Fruit fly (Drosophila melanogaster): ENCODE data around the gene CG18518.

Gene CG18518

DNA sequence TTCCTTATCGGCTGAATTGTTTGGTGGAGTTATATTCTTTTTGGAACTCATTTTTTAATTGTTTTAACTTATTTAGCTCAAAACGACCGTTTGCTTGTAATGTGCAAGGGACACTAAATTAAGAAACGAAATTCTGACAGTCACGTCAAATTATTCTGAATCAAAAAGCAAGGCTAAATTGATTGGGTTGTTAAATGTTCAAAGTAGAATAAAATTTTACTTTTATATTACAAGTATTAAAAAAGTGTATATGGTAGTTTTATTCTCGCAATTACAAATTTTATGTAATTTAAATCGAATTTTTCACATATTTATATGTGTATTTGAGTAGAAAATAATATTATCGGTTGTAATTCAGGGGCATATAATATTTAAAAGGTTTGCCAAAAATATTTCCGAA, at the start of gene CG18518:
TSS of gene CG18518 (minus strand) at position 101 of the 400 bp plus-strand sequence.
- no peak for TF ChIP-seq psq (optimal IDR thresholded peaks at IDR 0.05)
- TF ChIP-seq usp (GFP tag; optimal IDR thresholded peaks at IDR 0.05) = no peak
- no peak for TF ChIP-seq CG8478 (optimal IDR thresholded peaks at IDR 0.05)
- no peak for TF ChIP-seq Dll (optimal IDR thresholded peaks at IDR 0.05)
- TF ChIP-seq EcR (GFP tag; optimal IDR thresholded peaks at IDR 0.05) = no peak
- no peak for TF ChIP-seq pan (optimal IDR thresholded peaks at IDR 0.05)

- TF ChIP-seq CG8478 (optimal IDR thresholded peaks at IDR 0.05) (no peak), psq (optimal IDR thresholded peaks at IDR 0.05) (no peak), EcR (GFP tag; optimal IDR thresholded peaks at IDR 0.05) (no peak), usp (GFP tag; optimal IDR thresholded peaks at IDR 0.05) (no peak), pan (optimal IDR thresholded peaks at IDR 0.05) (no peak), Dll (optimal IDR thresholded peaks at IDR 0.05) (no peak)
Observed at dm6 chr2L:15883090-15883489, 47.6 kb upstream of the CG18518 start, which contains the start of gene CG44475. TSS of gene CG44475 (minus strand) at chr2L:15883190.

- TF ChIP-seq CG8478 (optimal IDR thresholded peaks at IDR 0.05) (no peak), EcR (GFP tag; optimal IDR thresholded peaks at IDR 0.05) (no peak), usp (GFP tag; optimal IDR thresholded peaks at IDR 0.05) (no peak), Dll (optimal IDR thresholded peaks at IDR 0.05) (no peak), psq (optimal IDR thresholded peaks at IDR 0.05) (no peak)
Observed at dm6 chr2L:15880056-15880455, 44.6 kb upstream of the CG18518 start, which contains the start of gene CG7653. TSS of gene CG7653 (minus strand) at chr2L:15880156.

DNA sequence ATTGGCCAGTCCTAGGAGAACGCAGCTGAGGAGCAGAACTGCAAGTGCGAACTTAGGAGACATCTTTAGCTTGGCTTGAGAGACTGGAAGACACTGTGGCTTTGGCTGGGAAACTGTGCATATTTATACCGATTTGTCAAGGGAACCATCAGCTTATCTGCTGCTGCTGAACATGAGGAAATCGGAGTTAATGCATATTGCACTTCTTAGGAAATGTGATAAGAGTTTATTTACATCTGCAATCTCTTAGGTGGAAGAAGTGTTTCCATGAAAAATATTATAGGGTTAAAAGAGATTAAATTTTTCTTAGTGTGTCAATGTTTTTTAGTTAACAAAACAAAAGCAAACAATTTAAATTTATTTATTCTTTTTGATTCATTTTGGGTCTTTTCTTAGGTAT, 29.9 kb upstream of the CG18518 start, which contains the start of gene CG42792:
TSS of gene CG42792 (minus strand) at position 101 of the 400 bp plus-strand sequence.
- TF ChIP-seq pan (optimal IDR thresholded peaks at IDR 0.05) = no peak
- TF ChIP-seq Dll (optimal IDR thresholded peaks at IDR 0.05) = no peak
- TF ChIP-seq EcR (GFP tag; optimal IDR thresholded peaks at IDR 0.05) = no peak
- no peak for TF ChIP-seq psq (optimal IDR thresholded peaks at IDR 0.05)
- TF ChIP-seq CG8478 (optimal IDR thresholded peaks at IDR 0.05) = no peak
- TF ChIP-seq usp (GFP tag; optimal IDR thresholded peaks at IDR 0.05) = no peak

DNA sequence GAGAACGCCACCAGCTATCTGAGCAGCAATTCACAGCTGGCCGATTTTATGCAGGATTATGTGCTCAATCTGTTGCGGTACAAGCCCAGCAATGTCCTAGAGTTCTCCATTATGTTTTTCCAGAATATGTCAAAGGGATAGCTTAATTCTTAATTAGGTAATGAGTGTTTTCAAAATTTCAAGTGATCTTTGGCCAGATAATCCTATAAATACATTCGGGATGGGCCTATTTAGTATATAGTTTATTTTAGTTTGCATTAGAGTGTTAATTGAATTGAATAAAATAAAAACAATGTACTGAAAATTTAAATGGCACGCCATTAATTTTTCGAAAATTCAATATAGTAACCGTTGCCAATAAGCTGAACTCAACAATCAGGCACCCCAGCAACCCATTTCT, 18.4 kb upstream of the CG18518 start, which contains the start of gene Tektin-A:
TSS of gene Tektin-A (plus strand) at position 301 of the 400 bp plus-strand sequence.
- TF ChIP-seq CG8478 (optimal IDR thresholded peaks at IDR 0.05) (no peak), EcR (GFP tag; optimal IDR thresholded peaks at IDR 0.05) (no peak)

- TF ChIP-seq CG8478 (optimal IDR thresholded peaks at IDR 0.05) = no peak
- TF ChIP-seq pan (optimal IDR thresholded peaks at IDR 0.05) = no peak
- TF ChIP-seq Dll (optimal IDR thresholded peaks at IDR 0.05) = no peak
- no peak for TF ChIP-seq EcR (GFP tag; optimal IDR thresholded peaks at IDR 0.05)
- TF ChIP-seq usp (GFP tag; optimal IDR thresholded peaks at IDR 0.05) = no peak
- TF ChIP-seq psq (optimal IDR thresholded peaks at IDR 0.05) = no peak
Observed at dm6 chr2L:15852292-15852691, 16.8 kb upstream of the CG18518 start, which contains the start of gene CG13243. TSS of gene CG13243 (plus strand) at chr2L:15852592.

dm6 chr2L:15846600-15846999, 11.1 kb upstream of the CG18518 start:
- TF ChIP-seq psq (optimal IDR thresholded peaks at IDR 0.05) = no peak
- no peak for TF ChIP-seq pan (optimal IDR thresholded peaks at IDR 0.05)
- no peak for TF ChIP-seq EcR (GFP tag; optimal IDR thresholded peaks at IDR 0.05)
- TF ChIP-seq usp (GFP tag; optimal IDR thresholded peaks at IDR 0.05) = no peak
- TF ChIP-seq CG8478 (optimal IDR thresholded peaks at IDR 0.05) = no peak
- TF ChIP-seq Dll (optimal IDR thresholded peaks at IDR 0.05) = no peak

- TF ChIP-seq Dll (optimal IDR thresholded peaks at IDR 0.05) (no peak), CG8478 (optimal IDR thresholded peaks at IDR 0.05) (no peak), EcR (GFP tag; optimal IDR thresholded peaks at IDR 0.05) (no peak), pan (optimal IDR thresholded peaks at IDR 0.05) (no peak), usp (GFP tag; optimal IDR thresholded peaks at IDR 0.05) (no peak), psq (optimal IDR thresholded peaks at IDR 0.05) (no peak)
Observed at dm6 chr2L:15812041-15812440, 23.4 kb downstream of the CG18518 start, which contains the start of gene CG42876. TSS of gene CG42876 (minus strand) at chr2L:15812141.

DNA sequence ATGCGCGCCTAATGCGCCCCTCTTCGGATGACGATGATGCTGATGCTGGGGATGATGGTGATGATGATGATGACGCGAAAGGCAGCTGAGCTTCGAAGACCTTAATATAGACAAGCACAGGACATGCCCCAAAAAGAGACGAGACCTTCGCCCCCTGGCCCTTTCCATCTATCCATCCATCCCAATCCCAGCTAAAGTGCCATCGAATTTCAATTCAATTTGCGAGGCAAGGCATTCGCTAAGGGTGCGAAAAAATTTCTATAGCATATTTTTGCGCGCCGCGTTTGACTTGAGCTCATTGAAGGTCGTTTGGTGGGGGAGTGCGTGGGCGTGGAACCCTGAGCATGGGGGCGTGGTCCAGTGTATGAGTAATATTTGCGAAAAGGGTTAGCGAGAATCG, 39.2 kb downstream of the CG18518 start:
- TF ChIP-seq EcR (GFP tag; optimal IDR thresholded peaks at IDR 0.05) = no peak
- no peak for TF ChIP-seq Dll (optimal IDR thresholded peaks at IDR 0.05)
- TF ChIP-seq CG8478 (optimal IDR thresholded peaks at IDR 0.05) = no peak
- TF ChIP-seq pan (optimal IDR thresholded peaks at IDR 0.05) = no peak
- no peak for TF ChIP-seq psq (optimal IDR thresholded peaks at IDR 0.05)
- no peak for TF ChIP-seq usp (GFP tag; optimal IDR thresholded peaks at IDR 0.05)
